Worm (Caenorhabditis elegans) whole organism, L4 larva: ENCODE measurements around the gene Y22D7AL.7.

Experiments
- ceh-82 ChIP-seq: sonication (generic microtip); optimal IDR thresholded peaks from 2 replicates; lab custom pipeline; 2017; ENCODE audit warnings: missing biosample characterization, missing genetic modification characterization
- dpl-1 ChIP-seq: fragments of 150-350 bp; optimal IDR thresholded peaks from 2 replicates; lab custom pipeline; 2014; ENCODE audit warnings: missing biosample characterization, missing genetic modification reagents, missing genetic modification characterization
- lin-38 ChIP-seq: fragments of 200-800 bp; sonication (Bioruptor generic); IDR thresholded peaks from 2 replicates; pipeline ENCODE4 v1.3.6; 2022; ENCODE audit warnings: missing genetic modification reagents, missing genetic modification characterization, missing compliant biosample characterization
- lsy-2 ChIP-seq, 2 experiments: fragments of 150-350 bp in 1 of 2; sonication (generic microtip) in 1 of 2; optimal IDR thresholded peaks; 2 replicates each; lab custom pipeline; 2014 to 2017; ENCODE audit warnings: missing biosample characterization in 2 of 2, missing genetic modification characterization in 2 of 2
- snpc-1.2 ChIP-seq: fragments of 200-800 bp; sonication (Bioruptor generic); IDR thresholded peaks from 2 replicates; pipeline ENCODE4 v1.3.6; 2022; ENCODE audit warnings: missing genetic modification reagents, missing genetic modification characterization, missing compliant biosample characterization

ce11 chrIII:1558441-1559159, 18.0 kb upstream of the Y22D7AL.7 start, which contains the start of the genes eelo-1 and Y67D2.2:
- TF ChIP-seq dpl-1 (GFP tag; lab: Kevin White, UChicago) (peak; percentile 77), snpc-1.2 (no peak), lin-38 (GFP tag; lab: Robert Waterston, UW) (peak; percentile 79), ceh-82 (tag; lab: Kevin White, UChicago) (no peak), lsy-2 (tag; optimal IDR thresholded peaks at IDR 0.05; lab: Kevin White, UChicago) (peak in 1 of 2 experiments; percentile 85)
